Fruit fly (Drosophila melanogaster) whole organism, prepupa: ENCODE data around the gene Rel.

ENCODE experiments used
- CG10631 ChIP-seq: fragments of 200-800 bp; sonication (Bioruptor generic); optimal IDR thresholded peaks from 2 replicates; lab custom pipeline; 2016; ENCODE audit warnings: missing biosample characterization, missing genetic modification characterization
- CG10669 ChIP-seq: fragments of 200-800 bp; sonication (Bioruptor generic); optimal IDR thresholded peaks from 3 replicates; lab custom pipeline; 2018; ENCODE audit warnings: missing biosample characterization, mild to moderate bottlenecking, missing genetic modification characterization, moderate library complexity
- CG11294 ChIP-seq: fragments of 200-800 bp; sonication (Bioruptor generic); IDR thresholded peaks from 2 replicates; pipeline ENCODE4 v1.3.6; 2022; ENCODE audit warnings: missing biosample characterization, missing genetic modification characterization
- CG11762 ChIP-seq: fragments of 200-800 bp; sonication (Bioruptor generic); optimal IDR thresholded peaks from 3 replicates; lab custom pipeline; 2016; ENCODE audit warnings: missing biosample characterization, missing genetic modification characterization; ENCODE audit not compliant: insufficient read depth
- CG15336 ChIP-seq: fragments of 200-800 bp; sonication (Bioruptor generic); IDR thresholded peaks from 2 replicates; pipeline ENCODE4 v1.3.6; 2022; ENCODE audit warnings: missing biosample characterization, missing genetic modification characterization
- CG1621 ChIP-seq: fragments of 200-800 bp; sonication (Bioruptor generic); optimal IDR thresholded peaks from 3 replicates; lab custom pipeline; 2018; ENCODE audit warnings: missing biosample characterization, mild to moderate bottlenecking, missing genetic modification characterization
- CG16779 ChIP-seq: fragments of 200-800 bp; sonication (Bioruptor generic); optimal IDR thresholded peaks from 3 replicates; lab custom pipeline; 2017; ENCODE audit warnings: missing biosample characterization, mild to moderate bottlenecking, missing genetic modification characterization
- CG3032 ChIP-seq: fragments of 200-800 bp; optimal IDR thresholded peaks from 2 replicates; lab custom pipeline; 2019; ENCODE audit warnings: missing biosample characterization, mild to moderate bottlenecking, missing genetic modification characterization, moderate library complexity
- CG31627 ChIP-seq: fragments of 200-800 bp; sonication (Bioruptor generic); optimal IDR thresholded peaks from 3 replicates; lab custom pipeline; 2016; ENCODE audit warnings: missing biosample characterization, missing genetic modification characterization
- CG32006 ChIP-seq: fragments of 200-800 bp; sonication (Bioruptor generic); optimal IDR thresholded peaks from 3 replicates; lab custom pipeline; 2017; ENCODE audit warnings: missing biosample characterization, mild to moderate bottlenecking, missing genetic modification characterization
- CG34406 ChIP-seq: fragments of 200-800 bp; sonication (Bioruptor generic); optimal IDR thresholded peaks from 3 replicates; lab custom pipeline; 2016; ENCODE audit warnings: missing biosample characterization, missing genetic modification characterization
- CG3919 ChIP-seq: fragments of 200-800 bp; sonication (Bioruptor generic); optimal IDR thresholded peaks from 3 replicates; lab custom pipeline; 2016; ENCODE audit warnings: missing biosample characterization, missing genetic modification characterization
- CG4318 ChIP-seq: fragments of 200-800 bp; sonication (Bioruptor generic); optimal IDR thresholded peaks from 3 replicates; lab custom pipeline; 2017; ENCODE audit warnings: missing biosample characterization, mild to moderate bottlenecking, missing genetic modification characterization
- CG6163 ChIP-seq: fragments of 200-800 bp; sonication (Bioruptor generic); IDR thresholded peaks from 3 replicates; pipeline ENCODE4 v1.3.6; 2022; ENCODE audit warnings: missing biosample characterization, missing genetic modification characterization
- CG6276 ChIP-seq: fragments of 200-800 bp; sonication (Bioruptor generic); optimal IDR thresholded peaks from 2 replicates; lab custom pipeline; 2017; ENCODE audit warnings: missing biosample characterization, mild to moderate bottlenecking, missing genetic modification characterization
- CG6792 ChIP-seq: fragments of 200-800 bp; sonication (Bioruptor generic); optimal IDR thresholded peaks from 3 replicates; lab custom pipeline; 2016; ENCODE audit warnings: missing biosample characterization, missing genetic modification characterization
- CG6808 ChIP-seq: fragments of 200-800 bp; sonication (Bioruptor generic); optimal IDR thresholded peaks from 3 replicates; lab custom pipeline; 2017; ENCODE audit warnings: missing biosample characterization, missing genetic modification characterization, mild to moderate bottlenecking, moderate library complexity, missing genetic modification reagents
- CG6854 ChIP-seq: fragments of 200-800 bp; sonication (Bioruptor generic); optimal IDR thresholded peaks from 2 replicates; lab custom pipeline; 2017; ENCODE audit warnings: missing biosample characterization, mild to moderate bottlenecking, missing genetic modification characterization
- CG7368 ChIP-seq: fragments of 200-800 bp; sonication (Bioruptor generic); optimal IDR thresholded peaks from 3 replicates; lab custom pipeline; 2016; ENCODE audit warnings: missing biosample characterization, missing genetic modification characterization
- CG8319 ChIP-seq: fragments of 200-800 bp; sonication (Bioruptor generic); optimal IDR thresholded peaks from 3 replicates; lab custom pipeline; 2016; ENCODE audit warnings: missing biosample characterization, missing genetic modification characterization
- CG8632 ChIP-seq: fragments of 200-800 bp; sonication (Bioruptor generic); optimal IDR thresholded peaks from 3 replicates; lab custom pipeline; 2016; ENCODE audit warnings: missing biosample characterization, missing genetic modification characterization
- CG9139 ChIP-seq: fragments of 200-800 bp; sonication (Bioruptor generic); optimal IDR thresholded peaks from 3 replicates; lab custom pipeline; 2017; ENCODE audit warnings: missing biosample characterization, mild to moderate bottlenecking, missing genetic modification characterization
- Eip75B ChIP-seq: fragments of 200-800 bp; sonication (Bioruptor generic); optimal IDR thresholded peaks from 3 replicates; lab custom pipeline; 2016; ENCODE audit warnings: missing biosample characterization, missing genetic modification characterization
- Eip78C ChIP-seq: fragments of 200-800 bp; sonication (Bioruptor generic); peaks from one replicate; lab custom pipeline; 2016; ENCODE audit warnings: missing biosample characterization, missing genetic modification characterization
- Eip93F ChIP-seq: fragments of 200-800 bp; sonication (Bioruptor generic); optimal IDR thresholded peaks from 2 replicates; lab custom pipeline; 2016; ENCODE audit warnings: missing biosample characterization, mild to moderate bottlenecking, missing genetic modification characterization
- Ets21C ChIP-seq: fragments of 200-800 bp; sonication (Bioruptor generic); optimal IDR thresholded peaks from 3 replicates; lab custom pipeline; 2016; ENCODE audit warnings: missing biosample characterization, missing genetic modification characterization
- Ets96B ChIP-seq: fragments of 200-800 bp; optimal IDR thresholded peaks from 2 replicates; lab custom pipeline; 2019; ENCODE audit warnings: missing biosample characterization, mild to moderate bottlenecking, missing genetic modification characterization, moderate library complexity
- Lpt ChIP-seq: fragments of 200-800 bp; sonication (Bioruptor generic); optimal IDR thresholded peaks from 3 replicates; lab custom pipeline; 2016; ENCODE audit warnings: missing biosample characterization, missing genetic modification characterization
- Met ChIP-seq: fragments of 200-800 bp; sonication (Bioruptor generic); optimal IDR thresholded peaks from 3 replicates; lab custom pipeline; 2016; ENCODE audit warnings: missing biosample characterization, missing genetic modification characterization
- OdsH ChIP-seq: fragments of 200-800 bp; sonication (Bioruptor generic); optimal IDR thresholded peaks from 3 replicates; lab custom pipeline; 2016; ENCODE audit warnings: missing biosample characterization, missing genetic modification characterization
- Sox102F ChIP-seq: fragments of 200-800 bp; sonication (Bioruptor generic); optimal IDR thresholded peaks from 2 replicates; lab custom pipeline; 2016; ENCODE audit warnings: missing biosample characterization, mild to moderate bottlenecking, missing genetic modification characterization
- Sox14 ChIP-seq: fragments of 200-800 bp; sonication (Bioruptor generic); optimal IDR thresholded peaks from 3 replicates; lab custom pipeline; 2016; ENCODE audit warnings: missing biosample characterization, missing genetic modification characterization
- achi ChIP-seq: fragments of 200-800 bp; sonication (Bioruptor generic); optimal IDR thresholded peaks from 3 replicates; lab custom pipeline; 2016; ENCODE audit warnings: missing biosample characterization, missing genetic modification characterization
- acj6 ChIP-seq: fragments of 200-800 bp; sonication (Bioruptor generic); optimal IDR thresholded peaks from 3 replicates; lab custom pipeline; 2016; ENCODE audit warnings: missing biosample characterization, missing genetic modification characterization
- cyc ChIP-seq: fragments of 200-800 bp; sonication (Bioruptor generic); optimal IDR thresholded peaks from 3 replicates; lab custom pipeline; 2016; ENCODE audit warnings: missing biosample characterization, missing genetic modification characterization
- dac ChIP-seq: fragments of 200-800 bp; sonication (Bioruptor generic); optimal IDR thresholded peaks from 2 replicates; lab custom pipeline; 2017; ENCODE audit warnings: missing biosample characterization, mild to moderate bottlenecking, missing genetic modification characterization
- dsx ChIP-seq: fragments of 200-800 bp; optimal IDR thresholded peaks from 3 replicates; lab custom pipeline; 2019; ENCODE audit warnings: missing biosample characterization, mild to moderate bottlenecking, missing genetic modification characterization, moderate library complexity; ENCODE audit not compliant: poor library complexity, severe bottlenecking
- eg ChIP-seq: fragments of 200-800 bp; sonication (Bioruptor generic); IDR thresholded peaks from 3 replicates; pipeline ENCODE4 v1.3.6; 2022; ENCODE audit warnings: missing biosample characterization, missing genetic modification characterization
- fkh ChIP-seq: fragments of 200-800 bp; sonication (Bioruptor generic); optimal IDR thresholded peaks from 3 replicates; lab custom pipeline; 2017; ENCODE audit warnings: missing biosample characterization, mild to moderate bottlenecking, missing genetic modification characterization, moderate library complexity
- lz ChIP-seq: fragments of 200-800 bp; sonication (Bioruptor generic); optimal IDR thresholded peaks from 3 replicates; lab custom pipeline; 2016; ENCODE audit warnings: missing biosample characterization, missing genetic modification characterization
- net ChIP-seq: fragments of 200-800 bp; sonication (Bioruptor generic); optimal IDR thresholded peaks from 3 replicates; lab custom pipeline; 2016; ENCODE audit warnings: missing biosample characterization, missing genetic modification characterization
- pdm3 ChIP-seq: fragments of 200-800 bp; sonication (Bioruptor generic); optimal IDR thresholded peaks from 3 replicates; lab custom pipeline; 2016; ENCODE audit warnings: missing biosample characterization, missing genetic modification characterization
- spab ChIP-seq: fragments of 200-800 bp; sonication (Bioruptor generic); optimal IDR thresholded peaks from 2 replicates; lab custom pipeline; 2017; ENCODE audit warnings: missing biosample characterization, mild to moderate bottlenecking, missing genetic modification characterization, missing genetic modification reagents
- svp ChIP-seq: fragments of 200-800 bp; sonication (Bioruptor generic); peaks from one replicate; lab custom pipeline; 2016; ENCODE audit warnings: missing biosample characterization, missing genetic modification characterization
- topi ChIP-seq: fragments of 200-800 bp; sonication (Bioruptor generic); optimal IDR thresholded peaks from 3 replicates; lab custom pipeline; 2016; ENCODE audit warnings: missing biosample characterization, missing genetic modification characterization
- vri ChIP-seq: fragments of 200-800 bp; sonication (Bioruptor generic); optimal IDR thresholded peaks from 3 replicates; lab custom pipeline; 2016; ENCODE audit warnings: missing biosample characterization, mild to moderate bottlenecking, missing genetic modification characterization

The Rel gene

DNA sequence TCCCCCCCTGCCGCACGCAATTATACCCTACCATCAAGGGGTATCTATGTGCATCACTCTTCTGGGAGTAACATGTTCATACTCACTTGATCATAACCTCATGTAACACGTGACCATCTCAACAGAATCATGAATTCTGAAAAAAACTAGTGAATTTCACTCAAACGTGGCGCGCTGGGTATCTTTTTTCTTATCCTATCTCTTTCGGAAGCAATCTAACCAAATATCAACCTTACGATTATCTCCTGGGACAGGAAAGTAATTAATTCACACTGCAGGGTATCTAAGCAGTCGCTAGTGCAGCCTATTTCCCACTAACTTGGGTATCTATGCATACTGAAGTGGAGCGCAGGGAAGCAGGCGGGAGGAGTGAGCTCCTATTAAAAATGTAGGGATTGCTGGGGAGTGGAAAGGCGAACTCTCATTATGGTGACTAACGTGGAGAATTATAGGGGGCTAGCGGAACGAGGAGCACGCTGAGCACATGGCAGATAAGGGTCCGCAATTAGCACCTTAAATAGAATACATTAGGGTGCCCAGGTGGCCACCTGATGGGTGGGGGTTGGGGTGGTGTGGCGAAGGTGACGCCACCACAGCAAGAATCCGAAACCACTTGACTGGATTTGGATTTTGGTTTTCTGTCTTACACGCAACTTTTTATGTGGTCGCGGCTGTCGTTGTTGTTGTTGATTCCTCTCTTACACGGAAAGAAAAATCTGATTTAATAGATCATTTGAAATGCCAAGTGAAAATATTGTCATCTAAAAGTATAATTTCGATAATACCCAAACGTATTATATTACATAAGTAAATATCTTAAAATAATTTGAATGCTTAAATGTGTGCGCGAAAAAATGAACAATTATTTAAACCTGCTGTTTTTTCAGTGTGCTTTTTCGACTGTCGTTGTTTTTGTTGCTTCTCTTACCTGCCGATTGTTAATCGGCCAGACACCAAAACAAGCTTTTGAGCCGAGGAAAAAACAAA, 7.6 kb upstream of the Rel start (continued):
- TF ChIP-seq CG15336 (GFP tag; lab: Robert Waterston, UW) = no peak
- peak; percentile 90 for TF ChIP-seq cyc
- peak; percentile 82 for TF ChIP-seq CG6854 (GFP tag; lab: Kevin White, UChicago)
- peak; percentile 87 for TF ChIP-seq CG32006 (GFP tag; lab: Kevin White, UChicago)
- peak; percentile 89 for TF ChIP-seq CG6276 (GFP tag; lab: Kevin White, UChicago)
- no peak for TF ChIP-seq CG11294
- peak; percentile 29 for TF ChIP-seq fkh
- peak; percentile 58 for TF ChIP-seq dac (GFP tag; lab: Kevin White, UChicago)
- TF ChIP-seq CG3919 = peak; percentile 90
- peak; percentile 93 for TF ChIP-seq Met (GFP tag; lab: Kevin White, UChicago)
- TF ChIP-seq acj6 (GFP tag; lab: Kevin White, UChicago) = peak; percentile 90
- TF ChIP-seq pdm3 (GFP tag; lab: Kevin White, UChicago) = peak; percentile 87
- TF ChIP-seq CG10631 (GFP tag; lab: Kevin White, UChicago) = peak; percentile 88
- TF ChIP-seq CG10669 (GFP tag; lab: Kevin White, UChicago) = peak; percentile 86
- peak; percentile 96 for TF ChIP-seq topi
- no peak for TF ChIP-seq CG6163
- peak; percentile 77 for TF ChIP-seq CG4318 (GFP tag; lab: Kevin White, UChicago)
- peak; percentile 91 for TF ChIP-seq OdsH (GFP tag; lab: Kevin White, UChicago)
- TF ChIP-seq CG9139 = peak; percentile 85
- TF ChIP-seq Eip75B (GFP tag; lab: Kevin White, UChicago) = peak; percentile 86
- TF ChIP-seq achi (GFP tag; lab: Kevin White, UChicago) = peak; percentile 91
- TF ChIP-seq lz (GFP tag; lab: Kevin White, UChicago) = peak; percentile 90

DNA sequence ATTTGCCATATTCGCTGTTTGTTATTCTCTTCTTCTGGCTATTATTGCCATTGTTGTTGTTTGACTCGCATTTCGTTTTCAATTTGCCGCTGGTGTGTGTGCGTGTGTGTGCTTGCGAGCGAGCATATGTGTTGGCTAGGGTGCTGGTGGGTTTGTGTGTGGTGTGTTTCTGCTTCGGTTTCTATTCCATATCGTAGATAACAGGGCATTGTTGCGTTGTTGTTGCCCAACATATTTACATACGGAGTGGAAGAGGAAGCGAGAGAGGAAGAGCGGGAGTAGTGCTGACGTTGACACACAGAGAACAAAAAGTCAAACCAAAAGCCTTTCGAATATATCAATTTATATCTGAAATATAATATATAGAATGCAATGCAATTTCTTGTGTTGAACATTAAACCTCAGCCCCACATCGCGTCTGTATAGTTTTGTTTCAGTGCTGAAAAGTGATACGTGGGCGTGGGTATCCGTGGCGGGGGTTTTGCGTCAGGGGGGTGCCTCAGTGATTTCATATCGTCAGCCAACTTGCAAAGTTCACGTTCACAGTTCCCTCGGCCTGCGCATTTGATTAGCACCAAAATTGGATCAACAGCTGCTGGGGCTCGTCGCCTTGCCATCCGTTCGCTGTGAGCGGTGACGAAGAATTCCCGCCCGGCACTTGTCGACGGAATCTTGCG, 6.8 kb upstream of the Rel start:
- peak; percentile 41 for TF ChIP-seq pdm3 (GFP tag; lab: Kevin White, UChicago)
- no peak for TF ChIP-seq CG8319 (GFP tag; lab: Kevin White, UChicago)
- TF ChIP-seq CG7368 = no peak
- peak; percentile 12 for TF ChIP-seq vri (GFP tag; lab: Kevin White, UChicago)
- peak; percentile 29 for TF ChIP-seq Met (GFP tag; lab: Kevin White, UChicago)
- TF ChIP-seq dac (GFP tag; lab: Kevin White, UChicago) = peak; percentile 44
- peak; percentile 18 for TF ChIP-seq spab (GFP tag; lab: Kevin White, UChicago)
- TF ChIP-seq Eip75B (GFP tag; lab: Kevin White, UChicago) = no peak
- TF ChIP-seq acj6 (GFP tag; lab: Kevin White, UChicago) = peak; percentile 57
- TF ChIP-seq CG4318 (GFP tag; lab: Kevin White, UChicago) = peak; percentile 42
- peak; percentile 94 for TF ChIP-seq Eip78C (GFP tag; lab: Kevin White, UChicago)
- TF ChIP-seq CG3032 = peak; percentile 32
- no peak for TF ChIP-seq CG1621 (tag; lab: Kevin White, UChicago)
- TF ChIP-seq topi = peak; percentile 18
- no peak for TF ChIP-seq Sox102F (GFP tag; lab: Kevin White, UChicago)
- peak; percentile 49 for TF ChIP-seq CG3919
- no peak for TF ChIP-seq Ets21C
- TF ChIP-seq Eip93F (GFP tag; lab: Kevin White, UChicago) = peak; percentile 35
- peak; percentile 50 for TF ChIP-seq dsx (GFP tag; lab: Kevin White, UChicago)
- peak; percentile 75 for TF ChIP-seq CG32006 (GFP tag; lab: Kevin White, UChicago)
- peak; percentile 2 for TF ChIP-seq CG8632 (GFP tag; lab: Kevin White, UChicago)
- no peak for TF ChIP-seq eg (GFP tag; lab: Robert Waterston, UW)
- peak; percentile 43 for TF ChIP-seq net
- no peak for TF ChIP-seq svp (GFP tag; lab: Kevin White, UChicago)
- TF ChIP-seq CG6808 (GFP tag; lab: Kevin White, UChicago) = peak; percentile 20
- TF ChIP-seq CG6854 (GFP tag; lab: Kevin White, UChicago) = no peak
- TF ChIP-seq Lpt (GFP tag; lab: Kevin White, UChicago) = peak; percentile 52
- TF ChIP-seq CG11762 (GFP tag; lab: Kevin White, UChicago) = peak; percentile 50
- TF ChIP-seq CG16779 = no peak
- TF ChIP-seq CG6792 (GFP tag; lab: Kevin White, UChicago) = no peak
- no peak for TF ChIP-seq CG31627 (GFP tag; lab: Kevin White, UChicago)
- peak; percentile 29 for TF ChIP-seq Ets96B
- peak; percentile 25 for TF ChIP-seq CG34406 (GFP tag; lab: Kevin White, UChicago)
- no peak for TF ChIP-seq Sox14
- TF ChIP-seq CG6276 (GFP tag; lab: Kevin White, UChicago) = peak; percentile 47
